Fruit fly (Drosophila melanogaster) whole organism, embryonic: Measurements from ENCODE around the gene sra.

Experiments used
- Antp ChIP-seq: fragments of 200-800 bp; sonication (Bioruptor generic); optimal IDR thresholded peaks from 3 replicates; lab custom pipeline; 2016; ENCODE audit warnings: missing biosample characterization, missing genetic modification characterization
- Awh ChIP-seq: fragments of 200-800 bp; sonication (Bioruptor generic); IDR thresholded peaks from 2 replicates; pipeline ENCODE4, ENCODE4 v1.3.6; 2022; ENCODE audit warnings: missing biosample characterization, missing genetic modification characterization
- CG10274 ChIP-seq: fragments of 200-800 bp; sonication (Bioruptor generic); optimal IDR thresholded peaks from 3 replicates; lab custom pipeline; 2017; ENCODE audit warnings: missing biosample characterization, mild to moderate bottlenecking, missing genetic modification characterization
- CG10462 ChIP-seq: fragments of 200-800 bp; sonication (Bioruptor generic); optimal IDR thresholded peaks from 2 replicates; lab custom pipeline; 2016; ENCODE audit warnings: missing biosample characterization, missing genetic modification characterization
- CG10543 ChIP-seq: fragments of 200-800 bp; sonication (Bioruptor generic); optimal IDR thresholded peaks from 3 replicates; lab custom pipeline; 2017; ENCODE audit warnings: missing biosample characterization, mild to moderate bottlenecking, missing genetic modification characterization, moderate library complexity
- CG12071 ChIP-seq: fragments of 200-800 bp; sonication (Bioruptor generic); optimal IDR thresholded peaks from 3 replicates; lab custom pipeline; 2018; ENCODE audit warnings: missing biosample characterization, mild to moderate bottlenecking, missing genetic modification characterization
- CG12219 ChIP-seq: fragments of 200-800 bp; sonication (Bioruptor generic); optimal IDR thresholded peaks from 3 replicates; lab custom pipeline; 2018; ENCODE audit warnings: missing biosample characterization, mild to moderate bottlenecking, missing genetic modification characterization
- CG12299 ChIP-seq: fragments of 200-800 bp; sonication (Bioruptor generic); optimal IDR thresholded peaks from 2 replicates; lab custom pipeline; 2018; ENCODE audit warnings: missing biosample characterization, mild to moderate bottlenecking, missing genetic modification characterization
- CG12769 ChIP-seq: fragments of 200-800 bp; sonication (Bioruptor generic); optimal IDR thresholded peaks from 2 replicates; lab custom pipeline; 2019; ENCODE audit warnings: missing biosample characterization, mild to moderate bottlenecking, missing genetic modification characterization, moderate library complexity
- CG14667 ChIP-seq: fragments of 200-800 bp; sonication (Bioruptor generic); IDR thresholded peaks from 2 replicates; pipeline ENCODE4 v1.3.6; 2022; ENCODE audit warnings: missing biosample characterization, missing genetic modification characterization
- CG15073 ChIP-seq: fragments of 200-800 bp; sonication (Bioruptor generic); optimal IDR thresholded peaks from 2 replicates; lab custom pipeline; 2016; ENCODE audit warnings: missing biosample characterization, missing genetic modification characterization
- CG16813 ChIP-seq: fragments of 200-800 bp; sonication (Bioruptor generic); IDR thresholded peaks from 3 replicates; pipeline ENCODE4 v1.3.6; 2022; ENCODE audit warnings: missing biosample characterization, missing genetic modification characterization; ENCODE audit not compliant: partially characterized antibody
- CG17829 ChIP-seq: fragments of 200-800 bp; optimal IDR thresholded peaks from 2 replicates; lab custom pipeline; 2019; ENCODE audit warnings: missing biosample characterization, mild to moderate bottlenecking, missing genetic modification characterization, moderate library complexity
- CG18262 ChIP-seq: fragments of 200-800 bp; optimal IDR thresholded peaks from 3 replicates; lab custom pipeline; 2019; ENCODE audit warnings: missing biosample characterization, mild to moderate bottlenecking, missing genetic modification characterization, moderate library complexity
- CG18476 ChIP-seq: fragments of 200-800 bp; sonication (Bioruptor generic); optimal IDR thresholded peaks from 2 replicates; lab custom pipeline; 2016; ENCODE audit warnings: missing biosample characterization, mild to moderate bottlenecking, missing genetic modification characterization
- CG2120 ChIP-seq: fragments of 200-800 bp; sonication (Bioruptor generic); optimal IDR thresholded peaks from 3 replicates; lab custom pipeline; 2016; ENCODE audit warnings: missing biosample characterization, missing genetic modification characterization
- CG32767 ChIP-seq: fragments of 200-800 bp; sonication (Bioruptor generic); IDR thresholded peaks from 2 replicates; pipeline ENCODE4 v1.3.6; 2022; ENCODE audit warnings: missing biosample characterization, missing genetic modification characterization
- CG4360 ChIP-seq: fragments of 200-800 bp; sonication (Bioruptor generic); IDR thresholded peaks from 2 replicates; pipeline ENCODE4 v1.3.6; 2022; ENCODE audit warnings: missing biosample characterization, missing genetic modification characterization
- CG43689 ChIP-seq: fragments of 200-800 bp; sonication (Bioruptor generic); IDR thresholded peaks from 2 replicates; pipeline ENCODE4 v1.3.6; 2022; ENCODE audit warnings: missing biosample characterization, missing genetic modification characterization
- CG6765 ChIP-seq: fragments of 200-800 bp; sonication (Bioruptor generic); optimal IDR thresholded peaks from 3 replicates; lab custom pipeline; 2017; ENCODE audit warnings: missing biosample characterization, mild to moderate bottlenecking, missing genetic modification characterization
- CG7987 ChIP-seq: fragments of 200-800 bp; sonication (Bioruptor generic); optimal IDR thresholded peaks from 2 replicates; lab custom pipeline; 2018; ENCODE audit warnings: missing biosample characterization, mild to moderate bottlenecking, missing genetic modification characterization, moderate library complexity
- CG8290 ChIP-seq, 3 experiments: fragments of 200-800 bp; sonication (Bioruptor generic); optimal IDR thresholded peaks; 2 replicates each; lab custom pipeline; 2016 to 2019; ENCODE audit warnings: missing biosample characterization in 3 of 3, missing genetic modification characterization in 3 of 3, mild to moderate bottlenecking in 2 of 3, moderate library complexity in 1 of 3
- CG9437 ChIP-seq: fragments of 200-800 bp; sonication (Bioruptor generic); optimal IDR thresholded peaks from 2 replicates; lab custom pipeline; 2018; ENCODE audit warnings: missing biosample characterization, mild to moderate bottlenecking, missing genetic modification characterization
- CG9876 ChIP-seq: fragments of 200-800 bp; sonication (Bioruptor generic); optimal IDR thresholded peaks from 2 replicates; lab custom pipeline; 2016; ENCODE audit warnings: missing biosample characterization, missing genetic modification characterization
- Ets97D ChIP-seq: fragments of 200-800 bp; sonication (Bioruptor generic); optimal IDR thresholded peaks from 3 replicates; lab custom pipeline; 2016; ENCODE audit warnings: missing biosample characterization, missing genetic modification characterization
- HHEX ChIP-seq: fragments of 200-800 bp; sonication (Bioruptor generic); optimal IDR thresholded peaks from 3 replicates; lab custom pipeline; 2017; ENCODE audit warnings: missing biosample characterization, mild to moderate bottlenecking, missing genetic modification characterization, missing genetic modification reagents
- Hr3 ChIP-seq: fragments of 200-800 bp; sonication (Bioruptor generic); optimal IDR thresholded peaks from 3 replicates; lab custom pipeline; 2016; ENCODE audit warnings: missing biosample characterization, missing genetic modification characterization
- Hr78 ChIP-seq, 2 experiments: fragments of 200-800 bp in 1 of 2; fragments of >200 bp in 1 of 2; sonication (Bioruptor generic) in 1 of 2; optimal IDR thresholded peaks; 2 replicates each; lab custom pipeline; 2017 to 2019; ENCODE audit warnings: missing biosample characterization in 2 of 2, missing genetic modification characterization in 2 of 2, mild to moderate bottlenecking in 1 of 2, moderate library complexity in 1 of 2
- NFAT ChIP-seq: fragments of 200-800 bp; sonication (Bioruptor generic); IDR thresholded peaks from 2 replicates; pipeline ENCODE4 v1.3.6; 2022; ENCODE audit warnings: missing biosample characterization, missing genetic modification characterization
- Sox100B ChIP-seq: fragments of 200-800 bp; sonication (Bioruptor generic); optimal IDR thresholded peaks from 3 replicates; lab custom pipeline; 2018; ENCODE audit warnings: missing biosample characterization, mild to moderate bottlenecking, missing genetic modification characterization
- Sry-δ ChIP-seq: fragments of 200-800 bp; sonication (Bioruptor generic); optimal IDR thresholded peaks from 2 replicates; lab custom pipeline; 2016; ENCODE audit warnings: missing biosample characterization, missing genetic modification characterization
- Xbp1 ChIP-seq: fragments of 200-800 bp; sonication (Bioruptor generic); optimal IDR thresholded peaks from 3 replicates; lab custom pipeline; 2016; ENCODE audit warnings: missing biosample characterization, mild to moderate bottlenecking, missing genetic modification characterization
- ase ChIP-seq: fragments of 200-800 bp; sonication (Bioruptor generic); IDR thresholded peaks from 3 replicates; pipeline ENCODE4 v1.3.6; 2022; ENCODE audit warnings: missing biosample characterization, missing genetic modification characterization
- chn ChIP-seq: fragments of 200-800 bp; sonication (Bioruptor generic); optimal IDR thresholded peaks from 2 replicates; lab custom pipeline; 2016; ENCODE audit warnings: missing biosample characterization, missing genetic modification characterization
- crp ChIP-seq, 2 experiments: fragments of 200-800 bp; sonication (Bioruptor generic); optimal IDR thresholded peaks; 2 replicates in 1 of 2; 3 replicates in 1 of 2; lab custom pipeline; 2017; ENCODE audit warnings: missing biosample characterization in 2 of 2, missing genetic modification characterization in 2 of 2, mild to moderate bottlenecking in 1 of 2, moderate library complexity in 1 of 2
- cwo ChIP-seq: fragments of 200-800 bp; sonication (Bioruptor generic); optimal IDR thresholded peaks from 3 replicates; lab custom pipeline; 2017; ENCODE audit warnings: missing biosample characterization, missing genetic modification characterization, mild to moderate bottlenecking, moderate library complexity, missing genetic modification reagents
- gro ChIP-seq: fragments of 200-800 bp; sonication (Bioruptor generic); optimal IDR thresholded peaks from 2 replicates; lab custom pipeline; 2016; ENCODE audit warnings: missing biosample characterization, missing genetic modification characterization
- jigr1 ChIP-seq: fragments of 200-800 bp; sonication (Bioruptor generic); IDR thresholded peaks from 3 replicates; pipeline ENCODE4 v1.3.6; 2022; ENCODE audit warnings: missing biosample characterization, missing genetic modification characterization
- klu ChIP-seq: fragments of 200-800 bp; sonication (Bioruptor generic); IDR thresholded peaks from 2 replicates; pipeline ENCODE4 v1.3.6; 2022; ENCODE audit warnings: missing biosample characterization, missing genetic modification characterization
- lmd ChIP-seq: fragments of 200-800 bp; sonication (Bioruptor generic); IDR thresholded peaks from 2 replicates; pipeline ENCODE4 v1.3.6; 2022; ENCODE audit warnings: missing biosample characterization, missing genetic modification characterization
- nmo ChIP-seq: fragments of 200-800 bp; sonication (Bioruptor generic); optimal IDR thresholded peaks from 2 replicates; lab custom pipeline; 2018; ENCODE audit warnings: missing biosample characterization, mild to moderate bottlenecking, missing genetic modification characterization, moderate library complexity
- oc ChIP-seq: fragments of 200-800 bp; sonication (Bioruptor generic); optimal IDR thresholded peaks from 2 replicates; lab custom pipeline; 2018; ENCODE audit warnings: missing biosample characterization, mild to moderate bottlenecking, missing genetic modification characterization, moderate library complexity
- pan ChIP-seq, 4 experiments: fragments of >200 bp in 3 of 4; fragments of 200-800 bp in 1 of 4; sonication (Bioruptor generic) in 1 of 4; optimal IDR thresholded peaks in 3 of 4; IDR thresholded peaks in 1 of 4; 2 replicates each; pipeline versions ENCODE4 v1.3.6 to Lab custom; 2017 to 2022; ENCODE audit warnings: missing biosample characterization in 2 of 4, missing genetic modification characterization in 2 of 4, mixed read lengths in 1 of 4
- pita ChIP-seq: fragments of 200-800 bp; sonication (Bioruptor generic); optimal IDR thresholded peaks from 2 replicates; lab custom pipeline; 2017; ENCODE audit warnings: missing biosample characterization, mild to moderate bottlenecking, missing genetic modification characterization
- sc ChIP-seq, 3 experiments: fragments of >200 bp in 2 of 3; fragments of 200-800 bp in 1 of 3; sonication (Bioruptor generic) in 1 of 3; optimal IDR thresholded peaks; 2 replicates in 2 of 3; 3 replicates in 1 of 3; lab custom pipeline; 2017; ENCODE audit warnings: mild to moderate bottlenecking in 1 of 3, missing biosample characterization in 1 of 3, missing genetic modification characterization in 1 of 3, missing genetic modification reagents in 1 of 3
- sens ChIP-seq: fragments of 200-800 bp; sonication (Bioruptor generic); peaks from one replicate; lab custom pipeline; 2016; ENCODE audit warnings: missing biosample characterization, missing genetic modification characterization
- unc-4 ChIP-seq: fragments of 200-800 bp; sonication (Bioruptor generic); IDR thresholded peaks from 2 replicates; pipeline ENCODE4 v1.3.6; 2022; ENCODE audit warnings: missing biosample characterization, missing genetic modification characterization; ENCODE audit not compliant: partially characterized antibody
- usp ChIP-seq: fragments of >200 bp; optimal IDR thresholded peaks from 2 replicates; lab custom pipeline; 2017; ENCODE audit warnings: missing biosample characterization, missing genetic modification characterization
- zfh1 ChIP-seq: fragments of 200-800 bp; sonication (Bioruptor generic); IDR thresholded peaks from 3 replicates; pipeline ENCODE4 v1.3.6; 2022; ENCODE audit warnings: missing biosample characterization, missing genetic modification characterization

sra gene

DNA sequence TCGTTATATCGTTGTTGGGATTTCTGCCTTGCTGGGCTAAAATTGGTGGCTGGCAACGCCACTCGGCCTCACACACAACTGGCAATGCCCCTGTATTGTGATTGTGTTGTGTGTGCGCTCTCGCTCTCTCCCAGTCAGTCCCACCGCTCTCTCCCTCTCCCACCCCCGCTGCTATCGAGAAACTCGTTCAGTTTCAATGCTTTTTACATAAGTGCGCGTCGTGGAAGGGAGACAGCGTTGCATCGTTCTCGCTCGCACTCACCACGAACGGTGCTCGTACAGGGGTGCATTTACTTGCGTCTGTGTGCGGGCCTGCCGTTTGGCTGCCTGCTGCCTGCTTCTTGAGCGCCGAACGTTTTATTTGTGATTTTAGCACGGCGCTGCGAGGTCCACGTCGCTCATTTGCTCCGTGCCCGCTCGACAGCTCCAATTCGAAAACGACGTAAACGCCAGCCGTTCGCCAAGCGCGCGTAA lies 55.7 kb downstream of the sra start (continued):
- no peak for TF ChIP-seq zfh1 (GFP tag; lab: Robert Waterston, UW)
- no peak for TF ChIP-seq usp (GFP tag; lab: Kevin White, UChicago)
- no peak for TF ChIP-seq NFAT (GFP tag; lab: Robert Waterston, UW)
- TF ChIP-seq CG6765 (GFP tag; lab: Kevin White, UChicago): peak; percentile 35
- peak; percentile 95 for TF ChIP-seq CG12769 (tag; lab: Kevin White, UChicago)
- TF ChIP-seq sens (GFP tag; lab: Kevin White, UChicago): peak; percentile 92
- TF ChIP-seq Hr3 (GFP tag; lab: Kevin White, UChicago): no peak
- peak in 1 of 2 experiments; percentile 41 for TF ChIP-seq crp (GFP tag; optimal IDR thresholded peaks at IDR 0.05; lab: Kevin White, UChicago)
- peak; percentile 26 for TF ChIP-seq CG10462 (GFP tag; lab: Kevin White, UChicago)
- peak; percentile 51 for TF ChIP-seq CG12299 (tag; lab: Kevin White, UChicago)
- no peak for TF ChIP-seq CG9876
- TF ChIP-seq CG18262 (tag; lab: Kevin White, UChicago): peak; percentile 40
- no peak for TF ChIP-seq CG2120 (GFP tag; lab: Kevin White, UChicago)
- TF ChIP-seq HHEX (GFP tag; lab: Kevin White, UChicago): no peak
- peak; percentile 84 for TF ChIP-seq oc (tag; lab: Kevin White, UChicago)
- no peak for TF ChIP-seq pita (GFP tag; lab: Kevin White, UChicago)
- TF ChIP-seq CG8290 (GFP tag; optimal IDR thresholded peaks at IDR 0.05; lab: Kevin White, UChicago): no peak
- TF ChIP-seq CG8290 (tag; optimal IDR thresholded peaks at IDR 0.05; lab: Kevin White, UChicago): peak in 1 of 2 experiments; percentile 92
- TF ChIP-seq CG14667 (GFP tag; lab: Robert Waterston, UW): no peak
- no peak for TF ChIP-seq Awh (GFP tag; lab: Robert Waterston, UW)
- no peak for TF ChIP-seq CG12219
- TF ChIP-seq unc-4: no peak
- peak; percentile 52 for TF ChIP-seq CG9437 (GFP tag; lab: Kevin White, UChicago)
- TF ChIP-seq jigr1: no peak
- peak; percentile 80 for TF ChIP-seq gro (GFP tag; lab: Kevin White, UChicago)
- no peak for TF ChIP-seq CG32767 (GFP tag; lab: Robert Waterston, UW)
- peak in 1 of 2 experiments; percentile 64 for TF ChIP-seq Hr78 (GFP tag; optimal IDR thresholded peaks at IDR 0.05; lab: Kevin White, UChicago)
- no peak for TF ChIP-seq ase
- no peak for TF ChIP-seq Sox100B (GFP tag; lab: Kevin White, UChicago)
- TF ChIP-seq nmo: peak; percentile 41
- peak; percentile 84 for TF ChIP-seq CG7987
- TF ChIP-seq CG15073 (GFP tag; lab: Kevin White, UChicago): no peak
- TF ChIP-seq CG10274 (GFP tag; lab: Kevin White, UChicago): no peak
- peak; percentile 100 for TF ChIP-seq CG10543 (GFP tag; lab: Kevin White, UChicago)
- no peak for TF ChIP-seq CG4360 (GFP tag; lab: Robert Waterston, UW)
- peak; percentile 68 for TF ChIP-seq chn (GFP tag; lab: Kevin White, UChicago)
- TF ChIP-seq CG12071 (GFP tag; lab: Kevin White, UChicago): peak; percentile 52
- peak; percentile 28 for TF ChIP-seq Xbp1
- TF ChIP-seq sc (optimal IDR thresholded peaks at IDR 0.05; lab: Kevin White, UChicago): no peak
- no peak for TF ChIP-seq sc (GFP tag; optimal IDR thresholded peaks at IDR 0.05; lab: Kevin White, UChicago)
- TF ChIP-seq CG43689 (GFP tag; lab: Robert Waterston, UW): no peak
- TF ChIP-seq Antp (GFP tag; lab: Kevin White, UChicago): peak; percentile 6
- TF ChIP-seq klu: no peak
- no peak for TF ChIP-seq lmd (GFP tag; lab: Robert Waterston, UW)
- no peak for TF ChIP-seq CG16813 (GFP tag; lab: Robert Waterston, UW)
- no peak for TF ChIP-seq Ets97D
- peak; percentile 86 for TF ChIP-seq cwo (GFP tag; lab: Kevin White, UChicago)
- no peak for TF ChIP-seq pan (optimal IDR thresholded peaks at IDR 0.05; lab: Kevin White, UChicago)
- TF ChIP-seq pan (GFP tag; optimal IDR thresholded peaks at IDR 0.05 in 1 of 2, IDR thresholded peaks at IDR 0.05 in 1 of 2): no peak
- TF ChIP-seq Sry-δ (GFP tag; lab: Kevin White, UChicago): peak; percentile 27
- no peak for TF ChIP-seq CG18476 (GFP tag; lab: Kevin White, UChicago)
- TF ChIP-seq CG17829 (tag; lab: Kevin White, UChicago): peak; percentile 71
